Fruit fly (Drosophila melanogaster) whole organism, embryonic: Measurements from ENCODE around the gene Dup99B.

Source experiments
- Adf1 ChIP-seq: fragments of 200-800 bp; sonication (Bioruptor generic); IDR thresholded peaks from 2 replicates; pipeline ENCODE4 v1.3.6; 2022; ENCODE audit warnings: missing biosample characterization, missing genetic modification characterization
- Bteb2 ChIP-seq: fragments of 200-800 bp; sonication (Bioruptor generic); optimal IDR thresholded peaks from 2 replicates; lab custom pipeline; 2016; ENCODE audit warnings: missing biosample characterization, missing genetic modification characterization
- CG1024 ChIP-seq: fragments of 200-800 bp; sonication (Bioruptor generic); IDR thresholded peaks from 2 replicates; pipeline ENCODE4 v1.3.6; 2022; ENCODE audit warnings: missing biosample characterization, missing genetic modification characterization
- CG10979 ChIP-seq: fragments of 200-800 bp; sonication (Bioruptor generic); optimal IDR thresholded peaks from 2 replicates; lab custom pipeline; 2018; ENCODE audit warnings: missing biosample characterization, mild to moderate bottlenecking, missing genetic modification characterization, moderate library complexity
- CG11398 ChIP-seq: fragments of 200-800 bp; sonication (Bioruptor generic); optimal IDR thresholded peaks from 2 replicates; lab custom pipeline; 2016; ENCODE audit warnings: missing biosample characterization, missing genetic modification characterization
- CG11504 ChIP-seq: fragments of 200-800 bp; sonication (Bioruptor generic); optimal IDR thresholded peaks from 3 replicates; lab custom pipeline; 2019; ENCODE audit warnings: missing biosample characterization, mild to moderate bottlenecking, missing genetic modification characterization, moderate library complexity
- CG11560 ChIP-seq: fragments of 200-800 bp; sonication (Bioruptor generic); IDR thresholded peaks from 3 replicates; pipeline ENCODE4 v1.3.6; 2022; ENCODE audit warnings: missing biosample characterization, missing genetic modification characterization
- CG11695 ChIP-seq: fragments of 200-800 bp; sonication (Bioruptor generic); IDR thresholded peaks from 3 replicates; pipeline ENCODE4 v1.3.6; 2022; ENCODE audit warnings: missing biosample characterization, missing genetic modification characterization
- CG13287 ChIP-seq: fragments of 200-800 bp; sonication (Bioruptor generic); IDR thresholded peaks from 2 replicates; pipeline ENCODE4 v1.3.6; 2022; ENCODE audit warnings: missing biosample characterization, missing genetic modification characterization; ENCODE audit not compliant: partially characterized antibody
- CG14441 ChIP-seq: fragments of 200-800 bp; sonication (Bioruptor generic); IDR thresholded peaks from 2 replicates; pipeline ENCODE4 v1.3.6; 2022; ENCODE audit warnings: missing biosample characterization, missing genetic modification characterization
- CG16813 ChIP-seq: fragments of 200-800 bp; sonication (Bioruptor generic); IDR thresholded peaks from 3 replicates; pipeline ENCODE4 v1.3.6; 2022; ENCODE audit warnings: missing biosample characterization, missing genetic modification characterization; ENCODE audit not compliant: partially characterized antibody
- CG16863 ChIP-seq: fragments of 200-800 bp; sonication (Bioruptor generic); optimal IDR thresholded peaks from 3 replicates; lab custom pipeline; 2016; ENCODE audit warnings: missing biosample characterization, missing genetic modification characterization
- CG17802 ChIP-seq: fragments of 200-800 bp; sonication (Bioruptor generic); optimal IDR thresholded peaks from 2 replicates; lab custom pipeline; 2018; ENCODE audit warnings: missing biosample characterization, mild to moderate bottlenecking, missing genetic modification characterization, moderate library complexity
- CG2678 ChIP-seq: fragments of 200-800 bp; sonication (Bioruptor generic); optimal IDR thresholded peaks from 3 replicates; lab custom pipeline; 2019; ENCODE audit warnings: missing biosample characterization, mild to moderate bottlenecking, missing genetic modification characterization, moderate library complexity
- CG4707 ChIP-seq: fragments of 200-800 bp; sonication (Bioruptor generic); optimal IDR thresholded peaks from 2 replicates; lab custom pipeline; 2018; ENCODE audit warnings: missing biosample characterization, mild to moderate bottlenecking, missing genetic modification characterization, moderate library complexity
- CG6654 ChIP-seq: fragments of 200-800 bp; sonication (Bioruptor generic); optimal IDR thresholded peaks from 2 replicates; lab custom pipeline; 2017; ENCODE audit warnings: missing biosample characterization, mild to moderate bottlenecking, missing genetic modification characterization
- CG6791 ChIP-seq: fragments of 200-800 bp; sonication (Bioruptor generic); IDR thresholded peaks from 3 replicates; pipeline ENCODE4 v1.3.6; 2022; ENCODE audit warnings: missing biosample characterization, missing genetic modification characterization; ENCODE audit not compliant: partially characterized antibody
- CG9437 ChIP-seq: fragments of 200-800 bp; sonication (Bioruptor generic); optimal IDR thresholded peaks from 2 replicates; lab custom pipeline; 2018; ENCODE audit warnings: missing biosample characterization, mild to moderate bottlenecking, missing genetic modification characterization
- CG9932 ChIP-seq: fragments of 200-800 bp; sonication (Bioruptor generic); IDR thresholded peaks from 2 replicates; pipeline ENCODE4 v1.3.6; 2022; ENCODE audit warnings: missing biosample characterization, missing genetic modification characterization
- Drgx ChIP-seq: fragments of 200-800 bp; sonication (Bioruptor generic); IDR thresholded peaks from 2 replicates; pipeline ENCODE4 v1.3.6; 2022; ENCODE audit warnings: missing biosample characterization, missing genetic modification characterization
- Fer2 ChIP-seq: fragments of 200-800 bp; sonication (Bioruptor generic); optimal IDR thresholded peaks from 2 replicates; lab custom pipeline; 2018; ENCODE audit warnings: missing biosample characterization, mild to moderate bottlenecking, missing genetic modification characterization, moderate library complexity
- HHEX ChIP-seq: fragments of 200-800 bp; sonication (Bioruptor generic); optimal IDR thresholded peaks from 3 replicates; lab custom pipeline; 2017; ENCODE audit warnings: missing biosample characterization, mild to moderate bottlenecking, missing genetic modification characterization, missing genetic modification reagents
- Hmr ChIP-seq: fragments of 200-800 bp; sonication (Bioruptor generic); optimal IDR thresholded peaks from 3 replicates; lab custom pipeline; 2017; ENCODE audit warnings: mild to moderate bottlenecking, missing biosample characterization, missing genetic modification reagents, missing genetic modification characterization
- Hr78 ChIP-seq, 2 experiments: fragments of 200-800 bp in 1 of 2; fragments of >200 bp in 1 of 2; sonication (Bioruptor generic) in 1 of 2; optimal IDR thresholded peaks; 2 replicates each; lab custom pipeline; 2017 to 2019; ENCODE audit warnings: missing biosample characterization in 2 of 2, missing genetic modification characterization in 2 of 2, mild to moderate bottlenecking in 1 of 2, moderate library complexity in 1 of 2
- Hsf ChIP-seq: fragments of 200-800 bp; sonication (Bioruptor generic); optimal IDR thresholded peaks from 3 replicates; lab custom pipeline; 2016; ENCODE audit warnings: missing biosample characterization, missing genetic modification characterization
- Max ChIP-seq: fragments of 200-800 bp; sonication (Bioruptor generic); optimal IDR thresholded peaks from 2 replicates; lab custom pipeline; 2016; ENCODE audit warnings: missing biosample characterization, mild to moderate bottlenecking, missing genetic modification characterization
- Optix ChIP-seq: fragments of 200-800 bp; sonication (Bioruptor generic); IDR thresholded peaks from 3 replicates; pipeline ENCODE4 v1.3.6; 2022; ENCODE audit warnings: missing biosample characterization, missing genetic modification characterization
- Rx ChIP-seq: fragments of 200-800 bp; sonication (Bioruptor generic); IDR thresholded peaks from 2 replicates; pipeline ENCODE4 v1.3.6; 2022; ENCODE audit warnings: missing biosample characterization, missing genetic modification characterization
- Taf1 ChIP-seq: fragments of 200-800 bp; sonication (Bioruptor generic); IDR thresholded peaks from 2 replicates; pipeline ENCODE4 v1.3.6; 2022; ENCODE audit warnings: missing biosample characterization, missing genetic modification characterization
- ase ChIP-seq: fragments of 200-800 bp; sonication (Bioruptor generic); IDR thresholded peaks from 3 replicates; pipeline ENCODE4 v1.3.6; 2022; ENCODE audit warnings: missing biosample characterization, missing genetic modification characterization
- bsh ChIP-seq, 2 experiments: fragments of 200-800 bp; sonication (Bioruptor generic); optimal IDR thresholded peaks; 2 replicates each; lab custom pipeline; 2017 to 2018; ENCODE audit warnings: mild to moderate bottlenecking in 2 of 2, missing biosample characterization in 2 of 2, missing genetic modification characterization in 2 of 2, moderate library complexity in 1 of 2
- crol ChIP-seq: fragments of 200-800 bp; sonication (Bioruptor generic); IDR thresholded peaks from 2 replicates; pipeline ENCODE4 v1.3.6; 2022; ENCODE audit warnings: missing biosample characterization, missing genetic modification characterization
- en ChIP-seq: fragments of 200-800 bp; sonication (Bioruptor generic); optimal IDR thresholded peaks from 2 replicates; lab custom pipeline; 2016; ENCODE audit warnings: missing biosample characterization, missing genetic modification characterization
- eve ChIP-seq, 2 experiments: fragments of >200 bp; optimal IDR thresholded peaks; 2 replicates each; lab custom pipeline; 2017; ENCODE audit warnings: missing biosample characterization in 2 of 2, missing genetic modification characterization in 2 of 2
- fru ChIP-seq: fragments of >200 bp; optimal IDR thresholded peaks from 2 replicates; lab custom pipeline; 2017
- gfzf ChIP-seq: fragments of 200-800 bp; sonication (Bioruptor generic); optimal IDR thresholded peaks from 2 replicates; lab custom pipeline; 2016; ENCODE audit warnings: missing biosample characterization, mild to moderate bottlenecking, missing genetic modification characterization, moderate library complexity
- grn ChIP-seq: fragments of 200-800 bp; sonication (Bioruptor generic); optimal IDR thresholded peaks from 3 replicates; lab custom pipeline; 2017; ENCODE audit warnings: missing biosample characterization, missing genetic modification characterization
- gsb ChIP-seq: fragments of 200-800 bp; sonication (Bioruptor generic); IDR thresholded peaks from 2 replicates; pipeline ENCODE4 v1.3.6; 2022; ENCODE audit warnings: missing biosample characterization, missing genetic modification characterization
- hth ChIP-seq: fragments of >200 bp; optimal IDR thresholded peaks from 2 replicates; lab custom pipeline; 2017; ENCODE audit warnings: inconsistent platforms
- insv ChIP-seq, 2 experiments: fragments of 200-800 bp; sonication (Bioruptor generic); optimal IDR thresholded peaks; 3 replicates each; lab custom pipeline; 2016 to 2018; ENCODE audit warnings: missing biosample characterization in 2 of 2, missing genetic modification characterization in 2 of 2
- kah ChIP-seq: fragments of 200-800 bp; sonication (Bioruptor generic); optimal IDR thresholded peaks from 2 replicates; lab custom pipeline; 2018; ENCODE audit warnings: missing biosample characterization, mild to moderate bottlenecking, missing genetic modification characterization
- kay ChIP-seq: fragments of 200-800 bp; sonication (Bioruptor generic); optimal IDR thresholded peaks from 2 replicates; lab custom pipeline; 2016; ENCODE audit warnings: missing biosample characterization, missing genetic modification characterization
- mam ChIP-seq: fragments of 200-800 bp; sonication (Bioruptor generic); optimal IDR thresholded peaks from 3 replicates; lab custom pipeline; 2016; ENCODE audit warnings: missing biosample characterization, missing genetic modification characterization
- mirr ChIP-seq: fragments of 200-800 bp; sonication (Bioruptor generic); optimal IDR thresholded peaks from 3 replicates; lab custom pipeline; 2018; ENCODE audit warnings: missing biosample characterization, mild to moderate bottlenecking, missing genetic modification characterization
- pan ChIP-seq, 4 experiments: fragments of >200 bp in 3 of 4; fragments of 200-800 bp in 1 of 4; sonication (Bioruptor generic) in 1 of 4; optimal IDR thresholded peaks in 3 of 4; IDR thresholded peaks in 1 of 4; 2 replicates each; pipeline versions ENCODE4 v1.3.6 to Lab custom; 2017 to 2022; ENCODE audit warnings: missing biosample characterization in 2 of 4, missing genetic modification characterization in 2 of 4, mixed read lengths in 1 of 4
- phol ChIP-seq: fragments of 200-800 bp; sonication (Bioruptor generic); optimal IDR thresholded peaks from 3 replicates; lab custom pipeline; 2018; ENCODE audit warnings: missing biosample characterization, mild to moderate bottlenecking, missing genetic modification characterization, moderate library complexity
- pzg ChIP-seq: fragments of 200-800 bp; sonication (Bioruptor generic); optimal IDR thresholded peaks from 3 replicates; lab custom pipeline; 2018; ENCODE audit warnings: missing biosample characterization, mild to moderate bottlenecking, missing genetic modification characterization, moderate library complexity
- ranshi ChIP-seq: fragments of 200-800 bp; sonication (Bioruptor generic); IDR thresholded peaks from 2 replicates; pipeline ENCODE4 v1.3.6; 2022; ENCODE audit warnings: missing biosample characterization, missing genetic modification characterization
- ssp ChIP-seq: fragments of 200-800 bp; sonication (Bioruptor generic); IDR thresholded peaks from 2 replicates; pipeline ENCODE4 v1.3.6; 2022; ENCODE audit warnings: missing biosample characterization, missing genetic modification characterization
- wek ChIP-seq: fragments of 200-800 bp; sonication (Bioruptor generic); optimal IDR thresholded peaks from 3 replicates; lab custom pipeline; 2018; ENCODE audit warnings: missing biosample characterization, mild to moderate bottlenecking, missing genetic modification characterization, moderate library complexity
- zf30C ChIP-seq: fragments of 200-800 bp; sonication (Bioruptor generic); optimal IDR thresholded peaks from 3 replicates; lab custom pipeline; 2018; ENCODE audit warnings: missing biosample characterization, mild to moderate bottlenecking, missing genetic modification characterization
- zfh2 ChIP-seq: fragments of 200-800 bp; sonication (Bioruptor generic); optimal IDR thresholded peaks from 2 replicates; lab custom pipeline; 2016; ENCODE audit warnings: missing biosample characterization, missing genetic modification characterization

The Dup99B gene

DNA sequence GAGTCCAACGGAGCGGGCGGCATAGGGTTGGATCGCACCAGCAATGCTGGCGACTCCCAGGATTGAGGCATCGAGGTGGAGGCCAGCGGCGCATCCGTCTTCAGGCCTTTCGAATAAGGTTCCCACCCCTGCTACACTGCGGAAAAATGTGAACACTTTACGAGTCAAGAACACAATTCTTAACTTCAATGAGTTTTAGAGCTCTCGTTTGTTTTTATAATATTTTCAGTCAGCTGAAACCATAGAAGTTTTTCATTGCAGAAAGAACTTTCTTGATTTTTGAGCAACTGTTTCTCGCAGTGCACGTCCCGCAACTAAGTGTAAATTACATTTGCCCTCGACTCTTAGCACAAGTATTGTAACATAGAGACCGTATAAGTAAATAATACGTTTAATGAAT, 18.8 kb downstream of the Dup99B start (continued):
- TF ChIP-seq insv (GFP tag; optimal IDR thresholded peaks at IDR 0.05; lab: Kevin White, UChicago) = no peak
- no peak for TF ChIP-seq mirr (GFP tag; lab: Kevin White, UChicago)
- TF ChIP-seq CG9437 = no peak
- TF ChIP-seq CG17802 (tag; lab: Kevin White, UChicago) = peak; percentile 21
- TF ChIP-seq Rx = no peak
- no peak for TF ChIP-seq CG1024 (GFP tag; lab: Robert Waterston, UW)
- TF ChIP-seq gfzf (GFP tag; lab: Kevin White, UChicago) = no peak
- no peak for TF ChIP-seq Bteb2
- no peak for TF ChIP-seq HHEX (GFP tag; lab: Kevin White, UChicago)
- no peak for TF ChIP-seq CG11398 (GFP tag; lab: Kevin White, UChicago)
- no peak for TF ChIP-seq Max (GFP tag; lab: Kevin White, UChicago)
- no peak for TF ChIP-seq wek
- TF ChIP-seq Hr78 (GFP tag; optimal IDR thresholded peaks at IDR 0.05; lab: Kevin White, UChicago) = no peak
- TF ChIP-seq CG16863 (GFP tag; lab: Kevin White, UChicago) = no peak
- no peak for TF ChIP-seq Hmr (GFP tag; lab: Kevin White, UChicago)
- TF ChIP-seq CG6654 = no peak
- peak; percentile 9 for TF ChIP-seq zf30C (GFP tag; lab: Kevin White, UChicago)
- TF ChIP-seq CG2678 = no peak
- no peak for TF ChIP-seq eve (GFP tag; optimal IDR thresholded peaks at IDR 0.05; lab: Kevin White, UChicago)
- no peak for TF ChIP-seq fru
- no peak for TF ChIP-seq CG9932 (GFP tag; lab: Robert Waterston, UW)
- no peak for TF ChIP-seq zfh2 (GFP tag; lab: Kevin White, UChicago)
- TF ChIP-seq CG11695 (GFP tag; lab: Robert Waterston, UW) = no peak
- no peak for TF ChIP-seq grn (GFP tag; lab: Kevin White, UChicago)
- no peak for TF ChIP-seq ase (GFP tag; lab: Robert Waterston, UW)
- no peak for TF ChIP-seq mam (GFP tag; lab: Kevin White, UChicago)
- no peak for TF ChIP-seq CG6791 (GFP tag; lab: Robert Waterston, UW)
- TF ChIP-seq kay (GFP tag; lab: Kevin White, UChicago) = no peak
- TF ChIP-seq Drgx (GFP tag; lab: Robert Waterston, UW) = no peak
- TF ChIP-seq CG4707 (GFP tag; lab: Kevin White, UChicago) = no peak
- no peak for TF ChIP-seq crol (GFP tag; lab: Robert Waterston, UW)
- TF ChIP-seq CG11560 = no peak
- no peak for TF ChIP-seq CG13287 (GFP tag; lab: Robert Waterston, UW)
- no peak for TF ChIP-seq pan (optimal IDR thresholded peaks at IDR 0.05; lab: Kevin White, UChicago)
- no peak for TF ChIP-seq pan (GFP tag; optimal IDR thresholded peaks at IDR 0.05 in 1 of 2, IDR thresholded peaks at IDR 0.05 in 1 of 2)
- no peak for TF ChIP-seq pzg (GFP tag; lab: Kevin White, UChicago)
- TF ChIP-seq kah (GFP tag; lab: Kevin White, UChicago) = no peak
- TF ChIP-seq Optix (GFP tag; lab: Robert Waterston, UW) = no peak
- peak in 1 of 2 experiments; percentile 32 for TF ChIP-seq bsh (GFP tag; optimal IDR thresholded peaks at IDR 0.05; lab: Kevin White, UChicago)
- no peak for TF ChIP-seq Fer2
- no peak for TF ChIP-seq CG16813 (GFP tag; lab: Robert Waterston, UW)
- peak; percentile 65 for TF ChIP-seq CG10979 (tag; lab: Kevin White, UChicago)
- no peak for TF ChIP-seq CG14441 (GFP tag; lab: Robert Waterston, UW)
- TF ChIP-seq Hsf (GFP tag; lab: Kevin White, UChicago) = no peak
- no peak for TF ChIP-seq en (GFP tag; lab: Kevin White, UChicago)
- peak; percentile 17 for TF ChIP-seq CG11504 (tag; lab: Kevin White, UChicago)
- no peak for TF ChIP-seq ranshi (GFP tag; lab: Robert Waterston, UW)
- no peak for TF ChIP-seq gsb (GFP tag; lab: Robert Waterston, UW)
- no peak for TF ChIP-seq hth (lab: Kevin White, UChicago)
- no peak for TF ChIP-seq Adf1
- 0 out of 2 replicates have a peak, but pooled peaks have one; percentile 14 for TF ChIP-seq ssp (GFP tag; lab: Robert Waterston, UW)
- TF ChIP-seq phol (tag; lab: Kevin White, UChicago) = peak; percentile 48
- TF ChIP-seq Taf1 (GFP tag; lab: Robert Waterston, UW) = no peak
